Worm (Caenorhabditis elegans) whole organism, L2 larva: ENCODE measurements around the gene R05F9.11.

Experiments used
- C34F6.9 ChIP-seq: fragments of 150-350 bp; optimal IDR thresholded peaks from 2 replicates; lab custom pipeline; 2014; ENCODE audit warnings: missing biosample characterization, missing genetic modification characterization
- R02D3.7 ChIP-seq: fragments of 150-350 bp; optimal IDR thresholded peaks from 2 replicates; lab custom pipeline; 2014; ENCODE audit warnings: missing biosample characterization, missing genetic modification characterization
- Y55F3AM.14 ChIP-seq: fragments of 200-800 bp; sonication (Bioruptor generic); optimal IDR thresholded peaks from 2 replicates; lab custom pipeline; 2018; ENCODE audit warnings: mild to moderate bottlenecking, missing genetic modification characterization, missing compliant biosample characterization
- alr-1 ChIP-seq: fragments of 150-350 bp; optimal IDR thresholded peaks from 2 replicates; lab custom pipeline; 2014; ENCODE audit warnings: missing biosample characterization, missing genetic modification characterization
- aly-2 ChIP-seq: fragments of 150-350 bp; optimal IDR thresholded peaks from 2 replicates; lab custom pipeline; 2014; ENCODE audit warnings: missing biosample characterization, missing genetic modification characterization
- blmp-1 ChIP-seq: sonication (generic microtip); optimal IDR thresholded peaks from 2 replicates; lab custom pipeline; 2017; ENCODE audit warnings: missing genetic modification characterization, mild to moderate bottlenecking, missing compliant biosample characterization, antibody characterized with exemption, moderate library complexity; ENCODE audit not compliant: insufficient read depth
- ceh-16 ChIP-seq: fragments of 150-350 bp; optimal IDR thresholded peaks from 2 replicates; lab custom pipeline; 2014; ENCODE audit warnings: missing biosample characterization, missing genetic modification characterization
- ceh-82 ChIP-seq: fragments of 150-350 bp; optimal IDR thresholded peaks from 2 replicates; lab custom pipeline; 2014; ENCODE audit warnings: missing biosample characterization, missing genetic modification characterization
- crh-2 ChIP-seq: sonication (generic microtip); optimal IDR thresholded peaks from 2 replicates; lab custom pipeline; 2017; ENCODE audit warnings: missing biosample characterization, missing genetic modification characterization
- elt-3 ChIP-seq: sonication (generic microtip); optimal IDR thresholded peaks from 2 replicates; lab custom pipeline; 2017; ENCODE audit warnings: missing biosample characterization, missing genetic modification characterization
- fos-1 ChIP-seq: fragments of 150-350 bp; optimal IDR thresholded peaks from 2 replicates; lab custom pipeline; 2014; ENCODE audit warnings: missing biosample characterization, missing genetic modification characterization
- gmeb-1 ChIP-seq: fragments of 150-350 bp; optimal IDR thresholded peaks from 2 replicates; lab custom pipeline; 2014; ENCODE audit warnings: missing biosample characterization, missing genetic modification characterization
- lin-11 ChIP-seq: fragments of 150-350 bp; sonication (generic microtip); optimal IDR thresholded peaks from 2 replicates; lab custom pipeline; 2014; ENCODE audit warnings: missing biosample characterization, missing genetic modification characterization, inconsistent platforms, mixed read lengths
- lin-13 ChIP-seq: fragments of 150-350 bp; optimal IDR thresholded peaks from 2 replicates; lab custom pipeline; 2014; ENCODE audit warnings: missing biosample characterization, missing genetic modification reagents, missing genetic modification characterization
- mab-5 ChIP-seq: fragments of 150-350 bp; optimal IDR thresholded peaks from 2 replicates; lab custom pipeline; 2014; ENCODE audit warnings: missing biosample characterization, missing genetic modification characterization
- mdl-1 ChIP-seq, 2 experiments: fragments of 150-350 bp in 1 of 2; sonication (generic microtip) in 1 of 2; optimal IDR thresholded peaks; 2 replicates each; lab custom pipeline; 2017; ENCODE audit warnings: missing biosample characterization in 2 of 2, missing genetic modification characterization in 2 of 2
- nhr-11 ChIP-seq: fragments of 150-350 bp; optimal IDR thresholded peaks from 2 replicates; lab custom pipeline; 2014; ENCODE audit warnings: missing biosample characterization, missing genetic modification characterization
- nhr-12 ChIP-seq: fragments of 150-350 bp; optimal IDR thresholded peaks from 2 replicates; lab custom pipeline; 2014; ENCODE audit warnings: missing biosample characterization, missing genetic modification characterization
- nhr-129 ChIP-seq: fragments of 150-350 bp; optimal IDR thresholded peaks from 2 replicates; lab custom pipeline; 2014; ENCODE audit warnings: missing biosample characterization, missing genetic modification characterization
- nhr-21 ChIP-seq: fragments of 150-350 bp; optimal IDR thresholded peaks from 2 replicates; lab custom pipeline; 2014; ENCODE audit warnings: missing biosample characterization, missing genetic modification characterization
- nhr-237 ChIP-seq: fragments of 150-350 bp; optimal IDR thresholded peaks from 2 replicates; lab custom pipeline; 2014; ENCODE audit warnings: missing biosample characterization, missing genetic modification characterization
- nhr-25 ChIP-seq: fragments of 150-350 bp; sonication (generic microtip); optimal IDR thresholded peaks from 3 replicates; lab custom pipeline; 2014; ENCODE audit warnings: missing biosample characterization, missing genetic modification characterization
- nhr-6 ChIP-seq: fragments of 150-350 bp; optimal IDR thresholded peaks from 2 replicates; lab custom pipeline; 2014; ENCODE audit warnings: missing biosample characterization, missing genetic modification characterization
- nhr-77 ChIP-seq: fragments of 150-350 bp; optimal IDR thresholded peaks from 2 replicates; lab custom pipeline; 2014; ENCODE audit warnings: missing biosample characterization, missing genetic modification characterization
- peb-1 ChIP-seq: fragments of 150-350 bp; optimal IDR thresholded peaks from 2 replicates; lab custom pipeline; 2014; ENCODE audit warnings: missing biosample characterization, missing genetic modification characterization
- sem-4 ChIP-seq: fragments of 150-350 bp; optimal IDR thresholded peaks from 2 replicates; lab custom pipeline; 2014; ENCODE audit warnings: missing biosample characterization, missing genetic modification reagents, missing genetic modification characterization
- skn-1 ChIP-seq: sonication (generic microtip); optimal IDR thresholded peaks from 2 replicates; lab custom pipeline; 2017; ENCODE audit warnings: missing biosample characterization, missing genetic modification characterization
- sma-3 ChIP-seq: sonication (generic microtip); optimal IDR thresholded peaks from 2 replicates; lab custom pipeline; 2016; ENCODE audit warnings: missing genetic modification reagents, missing genetic modification characterization, missing compliant biosample characterization
- sma-9 ChIP-seq, 2 experiments: fragments of 150-350 bp in 1 of 2; sonication (generic microtip) in 1 of 2; optimal IDR thresholded peaks; 2 replicates each; lab custom pipeline; 2014 to 2016; ENCODE audit warnings: missing genetic modification characterization in 2 of 2, mild to moderate bottlenecking in 1 of 2, missing biosample characterization in 1 of 2, missing compliant biosample characterization in 1 of 2, missing genetic modification reagents in 1 of 2, moderate library complexity in 1 of 2
- snpc-4 ChIP-seq: fragments of 150-350 bp; optimal IDR thresholded peaks from 2 replicates; lab custom pipeline; 2014; ENCODE audit warnings: missing biosample characterization, missing genetic modification characterization
- unc-62 ChIP-seq: fragments of 150-350 bp; optimal IDR thresholded peaks from 2 replicates; lab custom pipeline; 2014; ENCODE audit warnings: missing biosample characterization, missing genetic modification reagents, missing genetic modification characterization
- zag-1 ChIP-seq: fragments of 150-350 bp; optimal IDR thresholded peaks from 2 replicates; lab custom pipeline; 2014; ENCODE audit warnings: missing biosample characterization, missing genetic modification characterization
- ztf-11 ChIP-seq: sonication (generic microtip); optimal IDR thresholded peaks from 2 replicates; lab custom pipeline; 2017; ENCODE audit warnings: missing biosample characterization, missing genetic modification characterization
- ztf-4 ChIP-seq: fragments of 150-350 bp; optimal IDR thresholded peaks from 2 replicates; lab custom pipeline; 2014; ENCODE audit warnings: missing biosample characterization, missing genetic modification characterization

Gene R05F9.11

DNA sequence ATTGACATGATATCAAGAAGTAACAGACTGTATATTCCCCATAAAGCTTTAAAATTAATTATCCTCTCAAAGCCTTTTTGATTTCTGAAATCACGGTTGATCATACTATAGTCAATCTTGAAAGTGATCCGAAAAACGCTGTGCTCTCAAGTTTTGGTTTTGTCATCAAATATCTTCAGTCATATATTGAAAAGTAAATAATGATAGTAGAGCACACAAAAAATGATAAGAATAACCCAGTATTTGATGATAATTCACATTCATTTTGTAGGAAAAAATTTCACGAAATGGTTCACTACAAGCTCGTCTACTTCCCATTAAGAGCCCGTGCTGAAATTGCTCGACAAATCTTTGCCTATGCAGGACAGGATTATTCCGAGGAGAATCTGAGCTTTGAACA lies 34.4 kb downstream of the R05F9.11 start, which contains the start of gene gst-6:
Gene gst-6 (plus strand): TSS at position 263 of the 400 bp plus-strand sequence.
- TF ChIP-seq skn-1 (peak; percentile 46), fos-1 (tag; lab: Kevin White, UChicago) (peak; percentile 61), elt-3 (tag; lab: Kevin White, UChicago) (no peak)

DNA sequence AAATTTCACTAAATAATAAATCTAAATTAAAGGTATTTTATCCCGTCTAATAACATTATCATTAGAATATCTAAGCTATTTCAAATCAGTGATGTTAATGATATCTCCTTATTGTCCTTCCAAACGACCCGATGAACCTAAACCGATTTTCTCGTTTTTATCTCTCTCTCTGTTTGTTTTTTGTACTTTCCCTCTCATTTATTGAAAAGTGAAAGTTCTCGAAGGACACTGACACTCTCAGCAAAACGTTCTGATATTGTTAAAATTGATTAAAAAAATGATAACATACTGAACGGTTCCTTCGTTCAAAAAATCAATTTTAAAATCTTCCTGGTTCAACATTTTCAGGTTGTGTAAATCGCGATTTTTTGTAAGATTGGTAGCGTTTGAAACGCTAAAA lies 37.9 kb downstream of the R05F9.11 start, which contains the start of gene F11G11.13:
Gene F11G11.13 (minus strand): TSS at position 89 of the 400 bp plus-strand sequence.
- no peak for TF ChIP-seq nhr-129 (tag; lab: Kevin White, UChicago)
- TF ChIP-seq ceh-82 (tag; lab: Kevin White, UChicago), result no peak
- TF ChIP-seq nhr-6 (tag; lab: Kevin White, UChicago), result no peak
- peak; percentile 97 for TF ChIP-seq blmp-1
- no peak for TF ChIP-seq nhr-77 (tag; lab: Kevin White, UChicago)
- no peak for TF ChIP-seq skn-1
- TF ChIP-seq ztf-11 (tag; lab: Kevin White, UChicago), result no peak
- TF ChIP-seq alr-1 (tag; lab: Kevin White, UChicago), result no peak
- no peak for TF ChIP-seq snpc-4 (tag; lab: Kevin White, UChicago)
- peak; percentile 21 for TF ChIP-seq nhr-21 (tag; lab: Kevin White, UChicago)
- TF ChIP-seq C34F6.9 (tag; lab: Kevin White, UChicago), result no peak
- no peak for TF ChIP-seq mab-5 (tag; lab: Kevin White, UChicago)
- no peak for TF ChIP-seq R02D3.7 (tag; lab: Kevin White, UChicago)
- TF ChIP-seq Y55F3AM.14 (GFP tag; lab: Kevin White, UChicago), result no peak
- no peak for TF ChIP-seq unc-62 (GFP tag; lab: Kevin White, UChicago)
- TF ChIP-seq sem-4 (tag; lab: Kevin White, UChicago), result peak; percentile 33
- TF ChIP-seq nhr-25, result peak; percentile 15
- TF ChIP-seq nhr-12, result no peak
- no peak for TF ChIP-seq nhr-237 (tag; lab: Kevin White, UChicago)
- no peak for TF ChIP-seq zag-1 (tag; lab: Kevin White, UChicago)
- TF ChIP-seq ceh-16 (tag; lab: Kevin White, UChicago), result no peak
- no peak for TF ChIP-seq fos-1 (tag; lab: Kevin White, UChicago)
- TF ChIP-seq sma-9 (GFP tag; optimal IDR thresholded peaks at IDR 0.05; lab: Kevin White, UChicago), result peak; percentile 15
- TF ChIP-seq sma-9 (tag; optimal IDR thresholded peaks at IDR 0.05; lab: Kevin White, UChicago), result no peak
- no peak for TF ChIP-seq sma-3
- TF ChIP-seq lin-11 (tag; lab: Kevin White, UChicago), result no peak
- TF ChIP-seq ztf-4, result no peak
- no peak for TF ChIP-seq aly-2 (tag; lab: Kevin White, UChicago)
- TF ChIP-seq nhr-11 (tag; lab: Kevin White, UChicago), result no peak
- TF ChIP-seq crh-2 (tag; lab: Kevin White, UChicago), result no peak
- no peak for TF ChIP-seq lin-13
- TF ChIP-seq, all 48 proteins: peak for 5

DNA sequence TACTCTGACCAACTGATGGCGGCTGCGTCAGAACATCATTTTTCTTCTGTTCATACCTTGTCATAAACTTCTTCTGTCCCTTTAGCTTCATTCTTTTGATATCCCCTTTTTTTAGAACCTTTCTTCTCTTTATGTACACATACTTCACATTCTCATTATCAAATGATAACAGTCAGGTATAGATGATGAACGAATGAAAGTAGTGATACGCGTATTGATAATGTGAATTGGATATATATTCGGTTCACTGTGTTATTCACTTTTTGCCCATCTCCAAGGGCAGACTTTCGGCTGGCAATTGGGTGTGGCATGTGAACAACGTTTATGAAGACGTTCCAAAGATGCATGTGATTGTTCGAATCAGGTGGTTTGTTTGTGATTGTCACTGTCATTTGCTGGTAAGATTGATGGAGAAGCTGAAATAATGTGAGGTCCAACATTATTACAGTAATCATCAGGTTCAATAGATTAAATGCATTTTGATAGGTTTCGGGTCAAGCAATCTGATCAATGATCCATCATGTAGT lies 39.6 kb downstream of the R05F9.11 start, which contains the start of gene F11G11.15:
Gene F11G11.15 (plus strand): TSS at position 511 of the 527 bp plus-strand sequence.
- TF ChIP-seq blmp-1 (peak; percentile 63), aly-2 (tag; lab: Kevin White, UChicago) (no peak), nhr-25 (peak; percentile 40), nhr-21 (tag; lab: Kevin White, UChicago) (peak; percentile 32)

DNA sequence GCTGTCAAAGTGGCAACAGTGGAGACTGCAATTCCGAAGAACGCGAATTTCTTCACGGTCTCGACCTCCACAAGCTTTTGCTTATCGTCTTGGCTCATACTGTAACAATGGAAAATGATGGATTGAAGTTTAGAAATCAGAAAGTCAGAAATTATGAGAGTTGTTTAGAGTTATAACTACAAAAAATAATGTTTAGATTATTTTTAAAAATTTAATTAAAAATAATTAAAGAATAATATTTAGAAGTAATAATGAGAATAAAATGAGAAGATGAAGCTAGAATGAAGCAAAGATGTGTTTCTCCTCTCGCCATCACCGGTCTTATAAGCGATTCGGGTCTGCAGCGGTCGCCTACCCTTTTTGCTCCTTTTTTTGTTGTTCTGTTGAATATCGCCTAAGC lies 41.0 kb downstream of the R05F9.11 start, which contains the start of gene col-73:
Gene col-73 (minus strand): TSS at position 101 of the 400 bp plus-strand sequence.
- TF ChIP-seq nhr-237 (tag; lab: Kevin White, UChicago), result no peak

DNA sequence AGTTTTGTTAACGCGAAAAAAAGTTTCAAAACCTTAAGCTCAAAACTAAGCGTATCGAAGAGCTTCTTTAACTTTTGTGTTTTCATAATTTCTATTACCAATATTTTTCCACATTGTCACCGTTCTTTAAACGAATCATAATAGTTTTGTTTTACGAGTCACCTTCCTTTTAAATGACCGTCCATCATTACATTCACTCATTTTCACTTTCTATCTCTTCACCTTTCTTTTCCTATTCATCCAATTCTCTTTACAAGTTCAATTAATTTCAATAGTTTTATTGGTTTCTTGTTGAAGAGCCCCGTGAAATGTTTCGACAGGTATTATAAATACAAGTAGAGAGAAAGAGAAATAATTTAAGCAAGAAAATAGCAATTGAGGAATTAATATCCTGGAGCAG lies 42.2 kb downstream of the R05F9.11 start:
- no peak for TF ChIP-seq mdl-1 (tag; optimal IDR thresholded peaks at IDR 0.05; lab: Kevin White, UChicago)
- TF ChIP-seq nhr-11 (tag; lab: Kevin White, UChicago), result no peak
- no peak for TF ChIP-seq crh-2 (tag; lab: Kevin White, UChicago)
- TF ChIP-seq blmp-1, result peak; percentile 53
- TF ChIP-seq, all 48 proteins: peak for 1

DNA sequence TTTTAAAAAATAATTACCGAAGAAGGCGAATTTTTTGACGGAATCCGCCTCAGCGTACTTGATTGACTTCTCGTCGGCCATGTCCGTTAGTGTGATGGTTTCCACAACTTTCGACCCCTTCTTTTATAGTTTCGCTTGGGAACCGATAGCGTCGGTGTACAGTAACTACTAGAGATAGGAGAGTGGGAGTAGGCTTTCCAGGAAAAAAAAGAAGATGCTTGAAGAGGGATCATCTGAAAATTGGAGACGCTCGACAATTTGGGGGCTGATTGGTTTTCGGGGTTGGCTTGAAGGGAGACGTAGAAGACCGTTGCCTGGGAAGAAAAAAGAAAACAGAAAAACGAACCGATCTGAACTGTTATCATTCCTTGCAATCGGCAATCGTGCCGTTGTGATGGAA lies 43.3 kb downstream of the R05F9.11 start, which contains the start of gene col-20:
Gene col-20 (minus strand): TSS at position 101 of the 400 bp plus-strand sequence.
- TF ChIP-seq snpc-4 (tag; lab: Kevin White, UChicago) (no peak), peb-1 (tag; lab: Kevin White, UChicago) (no peak), sma-3 (no peak), nhr-11 (tag; lab: Kevin White, UChicago) (no peak), gmeb-1 (tag; lab: Kevin White, UChicago) (no peak)
